Fruit fly (Drosophila melanogaster) whole organism, embryonic: ENCODE results near the gene haf.
A peak's percentile ranks its signal among the peaks of the same experiment; 100 is the strongest.

ENCODE experiments used
- Antp ChIP-seq: fragments of 200-800 bp; sonication (Bioruptor generic); optimal IDR thresholded peaks from 3 replicates; lab custom pipeline; 2016; ENCODE audit warnings: missing biosample characterization, missing genetic modification characterization
- CG1024 ChIP-seq: fragments of 200-800 bp; sonication (Bioruptor generic); IDR thresholded peaks from 2 replicates; pipeline ENCODE4 v1.3.6; 2022; ENCODE audit warnings: missing biosample characterization, missing genetic modification characterization
- CG10431 ChIP-seq: fragments of 200-800 bp; sonication (Bioruptor generic); optimal IDR thresholded peaks from 3 replicates; lab custom pipeline; 2018; ENCODE audit warnings: missing biosample characterization, mild to moderate bottlenecking, missing genetic modification characterization
- CG10543 ChIP-seq: fragments of 200-800 bp; sonication (Bioruptor generic); optimal IDR thresholded peaks from 3 replicates; lab custom pipeline; 2017; ENCODE audit warnings: missing biosample characterization, mild to moderate bottlenecking, missing genetic modification characterization, moderate library complexity
- CG10959 ChIP-seq: fragments of 200-800 bp; sonication (Bioruptor generic); IDR thresholded peaks from 2 replicates; pipeline ENCODE4 v1.3.6; 2022; ENCODE audit warnings: missing biosample characterization, missing genetic modification characterization
- CG11696 ChIP-seq: fragments of 200-800 bp; sonication (Bioruptor generic); IDR thresholded peaks from 2 replicates; pipeline ENCODE4 v1.3.6; 2022; ENCODE audit warnings: missing biosample characterization, missing genetic modification characterization
- CG12942 ChIP-seq: fragments of 200-800 bp; sonication (Bioruptor generic); optimal IDR thresholded peaks from 3 replicates; lab custom pipeline; 2016; ENCODE audit warnings: missing biosample characterization, missing genetic modification characterization
- CG17328 ChIP-seq: fragments of 200-800 bp; sonication (Bioruptor generic); IDR thresholded peaks from 2 replicates; pipeline ENCODE4 v1.3.6; 2022; ENCODE audit warnings: missing biosample characterization, missing genetic modification characterization
- CG18476 ChIP-seq: fragments of 200-800 bp; sonication (Bioruptor generic); optimal IDR thresholded peaks from 2 replicates; lab custom pipeline; 2016; ENCODE audit warnings: missing biosample characterization, mild to moderate bottlenecking, missing genetic modification characterization
- CG2678 ChIP-seq: fragments of 200-800 bp; sonication (Bioruptor generic); optimal IDR thresholded peaks from 3 replicates; lab custom pipeline; 2019; ENCODE audit warnings: missing biosample characterization, mild to moderate bottlenecking, missing genetic modification characterization, moderate library complexity
- CG32532 ChIP-seq: fragments of 200-800 bp; sonication (Bioruptor generic); IDR thresholded peaks from 2 replicates; pipeline ENCODE4 v1.3.6; 2022; ENCODE audit warnings: missing biosample characterization, missing genetic modification characterization
- CG32772 ChIP-seq: fragments of 200-800 bp; sonication (Bioruptor generic); IDR thresholded peaks from 2 replicates; pipeline ENCODE4 v1.3.6; 2022; ENCODE audit warnings: missing biosample characterization, missing genetic modification characterization
- CG6175 ChIP-seq: fragments of 200-800 bp; sonication (Bioruptor generic); IDR thresholded peaks from 3 replicates; pipeline ENCODE4 v1.3.6; 2022; ENCODE audit warnings: missing biosample characterization, missing genetic modification characterization
- CG6765 ChIP-seq: fragments of 200-800 bp; sonication (Bioruptor generic); optimal IDR thresholded peaks from 3 replicates; lab custom pipeline; 2017; ENCODE audit warnings: missing biosample characterization, mild to moderate bottlenecking, missing genetic modification characterization
- CG8281 ChIP-seq: fragments of 200-800 bp; sonication (Bioruptor generic); optimal IDR thresholded peaks from 2 replicates; lab custom pipeline; 2018; ENCODE audit warnings: missing biosample characterization, mild to moderate bottlenecking, missing genetic modification characterization, moderate library complexity
- CG8944 ChIP-seq: fragments of 200-800 bp; sonication (Bioruptor generic); optimal IDR thresholded peaks from 3 replicates; lab custom pipeline; 2016; ENCODE audit warnings: missing biosample characterization, missing genetic modification characterization
- CG9876 ChIP-seq: fragments of 200-800 bp; sonication (Bioruptor generic); optimal IDR thresholded peaks from 2 replicates; lab custom pipeline; 2016; ENCODE audit warnings: missing biosample characterization, missing genetic modification characterization
- D19A ChIP-seq: fragments of 200-800 bp; optimal IDR thresholded peaks from 3 replicates; lab custom pipeline; 2019; ENCODE audit warnings: missing biosample characterization, mild to moderate bottlenecking, missing genetic modification characterization, moderate library complexity
- Dad ChIP-seq: fragments of 200-800 bp; sonication (Bioruptor generic); optimal IDR thresholded peaks from 3 replicates; lab custom pipeline; 2016; ENCODE audit warnings: missing biosample characterization, missing genetic modification characterization
- E2f2 ChIP-seq: fragments of 200-800 bp; sonication (Bioruptor generic); IDR thresholded peaks from 2 replicates; pipeline ENCODE4 v1.3.6; 2022; ENCODE audit warnings: missing biosample characterization, missing genetic modification characterization
- Elba2 ChIP-seq: fragments of 200-800 bp; sonication (Bioruptor generic); optimal IDR thresholded peaks from 3 replicates; lab custom pipeline; 2016; ENCODE audit warnings: missing biosample characterization, missing genetic modification characterization
- HLH4C ChIP-seq: fragments of 200-800 bp; sonication (Bioruptor generic); IDR thresholded peaks from 3 replicates; pipeline ENCODE4 v1.3.6; 2022; ENCODE audit warnings: missing biosample characterization, missing genetic modification characterization; ENCODE audit not compliant: partially characterized antibody
- HLHmδ ChIP-seq: fragments of 200-800 bp; sonication (Bioruptor generic); optimal IDR thresholded peaks from 2 replicates; lab custom pipeline; 2018; ENCODE audit warnings: missing biosample characterization, mild to moderate bottlenecking, missing genetic modification characterization, moderate library complexity
- Hr51 ChIP-seq, 2 experiments: fragments of 200-800 bp; sonication (Bioruptor generic); optimal IDR thresholded peaks; 2 replicates in 1 of 2; 3 replicates in 1 of 2; lab custom pipeline; 2016 to 2018; ENCODE audit warnings: missing biosample characterization in 2 of 2, missing genetic modification characterization in 2 of 2, mild to moderate bottlenecking in 1 of 2, moderate library complexity in 1 of 2
- MBD-R2 ChIP-seq: fragments of 200-800 bp; sonication (Bioruptor generic); IDR thresholded peaks from 2 replicates; pipeline ENCODE4 v1.3.6; 2022; ENCODE audit warnings: missing biosample characterization, missing genetic modification characterization
- NC2β ChIP-seq: fragments of 200-800 bp; sonication (Bioruptor generic); optimal IDR thresholded peaks from 2 replicates; lab custom pipeline; 2016; ENCODE audit warnings: missing biosample characterization, missing genetic modification characterization
- Neu2 ChIP-seq: fragments of 200-800 bp; sonication (Bioruptor generic); optimal IDR thresholded peaks from 3 replicates; lab custom pipeline; 2016; ENCODE audit warnings: missing biosample characterization, missing genetic modification characterization, borderline replicate concordance
- Taf1 ChIP-seq: fragments of 200-800 bp; sonication (Bioruptor generic); IDR thresholded peaks from 2 replicates; pipeline ENCODE4 v1.3.6; 2022; ENCODE audit warnings: missing biosample characterization, missing genetic modification characterization
- Tbp ChIP-seq: fragments of >200 bp; optimal IDR thresholded peaks from 2 replicates; lab custom pipeline; 2018; ENCODE audit warnings: missing biosample characterization, missing genetic modification characterization
- bowl ChIP-seq: fragments of 200-800 bp; sonication (Bioruptor generic); IDR thresholded peaks from 2 replicates; pipeline ENCODE4 v1.3.6; 2022; ENCODE audit warnings: missing biosample characterization, missing genetic modification characterization
- cato ChIP-seq: fragments of 200-800 bp; sonication (Bioruptor generic); optimal IDR thresholded peaks from 2 replicates; lab custom pipeline; 2016; ENCODE audit warnings: missing biosample characterization, missing genetic modification characterization, borderline replicate concordance
- caup ChIP-seq: fragments of 200-800 bp; sonication (Bioruptor generic); optimal IDR thresholded peaks from 3 replicates; lab custom pipeline; 2017; ENCODE audit warnings: missing biosample characterization, mild to moderate bottlenecking, missing genetic modification characterization, moderate library complexity; ENCODE audit not compliant: severe bottlenecking
- cg ChIP-seq: fragments of 200-800 bp; sonication (Bioruptor generic); optimal IDR thresholded peaks from 3 replicates; lab custom pipeline; 2019; ENCODE audit warnings: missing biosample characterization, mild to moderate bottlenecking, missing genetic modification characterization, moderate library complexity
- chm ChIP-seq: fragments of 200-800 bp; sonication (Bioruptor generic); IDR thresholded peaks from 2 replicates; pipeline ENCODE4 v1.3.6; 2022; ENCODE audit warnings: missing biosample characterization, missing genetic modification characterization
- ci ChIP-seq: fragments of 200-800 bp; sonication (Bioruptor generic); IDR thresholded peaks from 3 replicates; pipeline ENCODE4 v1.3.6; 2022; ENCODE audit warnings: missing biosample characterization, missing genetic modification characterization
- crp ChIP-seq, 2 experiments: fragments of 200-800 bp; sonication (Bioruptor generic); optimal IDR thresholded peaks; 2 replicates in 1 of 2; 3 replicates in 1 of 2; lab custom pipeline; 2017; ENCODE audit warnings: missing biosample characterization in 2 of 2, missing genetic modification characterization in 2 of 2, mild to moderate bottlenecking in 1 of 2, moderate library complexity in 1 of 2
- da ChIP-seq: fragments of 200-800 bp; sonication (Bioruptor generic); optimal IDR thresholded peaks from 2 replicates; lab custom pipeline; 2016; ENCODE audit warnings: missing biosample characterization, missing genetic modification characterization
- eyg ChIP-seq: fragments of 200-800 bp; sonication (Bioruptor generic); optimal IDR thresholded peaks from 3 replicates; lab custom pipeline; 2016; ENCODE audit warnings: missing biosample characterization, missing genetic modification characterization
- ind ChIP-seq: fragments of 200-800 bp; sonication (Bioruptor generic); optimal IDR thresholded peaks from 3 replicates; lab custom pipeline; 2016; ENCODE audit warnings: missing biosample characterization, missing genetic modification characterization
- inv ChIP-seq: fragments of 200-800 bp; sonication (Bioruptor generic); IDR thresholded peaks from 2 replicates; pipeline ENCODE4 v1.3.6; 2022; ENCODE audit warnings: missing biosample characterization, missing genetic modification characterization; ENCODE audit not compliant: partially characterized antibody
- kni ChIP-seq: fragments of 200-800 bp; sonication (Bioruptor generic); optimal IDR thresholded peaks from 3 replicates; lab custom pipeline; 2017; ENCODE audit warnings: mild to moderate bottlenecking, missing biosample characterization, missing genetic modification reagents, missing genetic modification characterization
- lbe ChIP-seq: fragments of 200-800 bp; sonication (Bioruptor generic); optimal IDR thresholded peaks from 2 replicates; lab custom pipeline; 2016; ENCODE audit warnings: missing biosample characterization, mild to moderate bottlenecking, missing genetic modification characterization
- maf-S ChIP-seq: fragments of 200-800 bp; sonication (Bioruptor generic); optimal IDR thresholded peaks from 2 replicates; lab custom pipeline; 2016; ENCODE audit warnings: missing biosample characterization, missing genetic modification characterization
- nau ChIP-seq: fragments of 200-800 bp; sonication (Bioruptor generic); optimal IDR thresholded peaks from 3 replicates; lab custom pipeline; 2017; ENCODE audit warnings: missing biosample characterization, mild to moderate bottlenecking, missing genetic modification characterization, missing genetic modification reagents
- nerfin-1 ChIP-seq: fragments of 200-800 bp; sonication (Bioruptor generic); optimal IDR thresholded peaks from 3 replicates; lab custom pipeline; 2019; ENCODE audit warnings: missing biosample characterization, mild to moderate bottlenecking, missing genetic modification characterization, moderate library complexity
- nerfin-2 ChIP-seq: fragments of 200-800 bp; sonication (Bioruptor generic); IDR thresholded peaks from 2 replicates; pipeline ENCODE4 v1.3.6; 2022; ENCODE audit warnings: missing biosample characterization, missing genetic modification characterization; ENCODE audit not compliant: partially characterized antibody
- peb ChIP-seq: fragments of 200-800 bp; sonication (Bioruptor generic); IDR thresholded peaks from 2 replicates; pipeline ENCODE4 v1.3.6; 2022; ENCODE audit warnings: missing biosample characterization, missing genetic modification characterization
- pum ChIP-seq: fragments of 200-800 bp; sonication (Bioruptor generic); optimal IDR thresholded peaks from 2 replicates; lab custom pipeline; 2016; ENCODE audit warnings: missing biosample characterization, missing genetic modification characterization
- row ChIP-seq: fragments of 200-800 bp; sonication (Bioruptor generic); IDR thresholded peaks from 3 replicates; pipeline ENCODE4 v1.3.6; 2022; ENCODE audit warnings: missing biosample characterization, missing genetic modification characterization
- sens-2 ChIP-seq: fragments of 200-800 bp; sonication (Bioruptor generic); IDR thresholded peaks from 2 replicates; pipeline ENCODE4 v1.3.6; 2022; ENCODE audit warnings: missing biosample characterization, missing genetic modification characterization
- sr ChIP-seq: fragments of 200-800 bp; sonication (Bioruptor generic); IDR thresholded peaks from 3 replicates; pipeline ENCODE4 v1.3.6; 2022; ENCODE audit warnings: missing biosample characterization, missing genetic modification characterization
- twi ChIP-seq: fragments of 200-800 bp; optimal IDR thresholded peaks from 2 replicates; lab custom pipeline; 2019; ENCODE audit warnings: missing biosample characterization, mild to moderate bottlenecking, missing genetic modification characterization, moderate library complexity

The haf gene

DNA sequence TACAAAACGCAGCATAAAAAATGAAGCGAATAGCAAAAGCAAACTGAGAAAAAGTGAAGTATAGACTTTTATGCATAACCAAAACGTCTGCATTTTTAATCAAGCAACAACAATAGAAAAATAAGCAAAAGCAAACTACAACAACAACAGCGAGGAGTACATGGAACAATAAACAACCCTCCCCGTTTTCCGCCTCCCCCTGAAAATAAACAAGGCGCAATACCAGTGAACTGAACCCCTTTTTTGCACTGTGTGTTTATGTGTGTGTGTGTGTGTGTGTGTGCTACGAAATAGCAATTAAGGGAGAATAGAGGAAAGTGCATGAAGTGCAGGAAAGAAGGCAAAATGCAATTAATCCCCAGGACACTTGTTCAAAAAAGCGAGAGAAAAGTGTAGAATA lies 97.0 kb downstream of the haf start (continued):
- TF ChIP-seq CG10959 (no peak), D19A (tag; lab: Kevin White, UChicago) (no peak), nau (GFP tag; lab: Kevin White, UChicago) (no peak), Taf1 (GFP tag; lab: Robert Waterston, UW) (no peak), CG10543 (GFP tag; lab: Kevin White, UChicago) (no peak), pum (GFP tag; lab: Kevin White, UChicago) (no peak), chm (peak; percentile 41; the same call in 1 of the 2 replicates), cg (GFP tag; lab: Kevin White, UChicago) (peak; percentile 49), CG2678 (tag; lab: Kevin White, UChicago) (no peak), Elba2 (GFP tag; lab: Kevin White, UChicago) (no peak), nerfin-2 (GFP tag; lab: Robert Waterston, UW) (no peak), maf-S (GFP tag; lab: Kevin White, UChicago) (no peak), CG6765 (no peak), row (GFP tag; lab: Robert Waterston, UW) (no peak), NC2β (GFP tag; lab: Kevin White, UChicago) (no peak), peb (no peak), ind (no peak), lbe (GFP tag; lab: Kevin White, UChicago) (no peak), crp (GFP tag; optimal IDR thresholded peaks at IDR 0.05; lab: Kevin White, UChicago) (no peak), da (GFP tag; lab: Kevin White, UChicago) (no peak), CG17328 (GFP tag; lab: Robert Waterston, UW) (0 out of 2 replicates have a peak, but pooled peaks have one; percentile 10), sr (GFP tag; lab: Robert Waterston, UW) (no peak), CG9876 (GFP tag; lab: Kevin White, UChicago) (no peak), CG8281 (no peak), sens-2 (GFP tag; lab: Robert Waterston, UW) (no peak), CG10431 (peak; percentile 88), CG18476 (GFP tag; lab: Kevin White, UChicago) (no peak), CG1024 (no peak), MBD-R2 (GFP tag; lab: Robert Waterston, UW) (no peak), CG12942 (no peak), Antp (no peak), CG32532 (GFP tag; lab: Robert Waterston, UW) (no peak), kni (GFP tag; lab: Kevin White, UChicago) (no peak), Neu2 (GFP tag; lab: Kevin White, UChicago) (no peak), HLHmδ (no peak), CG32772 (GFP tag; lab: Robert Waterston, UW) (no peak), bowl (GFP tag; lab: Robert Waterston, UW) (no peak), E2f2 (GFP tag; lab: Robert Waterston, UW) (no peak), eyg (GFP tag; lab: Kevin White, UChicago) (no peak), cato (no peak), CG6175 (GFP tag; lab: Robert Waterston, UW) (no peak), twi (tag; lab: Kevin White, UChicago) (no peak), HLH4C (no peak), nerfin-1 (tag; lab: Kevin White, UChicago) (peak; percentile 9), Hr51 (GFP tag; optimal IDR thresholded peaks at IDR 0.05; lab: Kevin White, UChicago) (peak in 1 of 2 experiments; percentile 2), CG11696 (no peak), Dad (GFP tag; lab: Kevin White, UChicago) (no peak), CG8944 (GFP tag; lab: Kevin White, UChicago) (no peak), Tbp (GFP tag; lab: Kevin White, UChicago) (no peak), caup (GFP tag; lab: Kevin White, UChicago) (no peak), ci (GFP tag; lab: Robert Waterston, UW) (no peak), inv (GFP tag; lab: Robert Waterston, UW) (no peak)
